Fruit fly (Drosophila melanogaster): ENCODE results near the gene tal-2A.

DNA sequence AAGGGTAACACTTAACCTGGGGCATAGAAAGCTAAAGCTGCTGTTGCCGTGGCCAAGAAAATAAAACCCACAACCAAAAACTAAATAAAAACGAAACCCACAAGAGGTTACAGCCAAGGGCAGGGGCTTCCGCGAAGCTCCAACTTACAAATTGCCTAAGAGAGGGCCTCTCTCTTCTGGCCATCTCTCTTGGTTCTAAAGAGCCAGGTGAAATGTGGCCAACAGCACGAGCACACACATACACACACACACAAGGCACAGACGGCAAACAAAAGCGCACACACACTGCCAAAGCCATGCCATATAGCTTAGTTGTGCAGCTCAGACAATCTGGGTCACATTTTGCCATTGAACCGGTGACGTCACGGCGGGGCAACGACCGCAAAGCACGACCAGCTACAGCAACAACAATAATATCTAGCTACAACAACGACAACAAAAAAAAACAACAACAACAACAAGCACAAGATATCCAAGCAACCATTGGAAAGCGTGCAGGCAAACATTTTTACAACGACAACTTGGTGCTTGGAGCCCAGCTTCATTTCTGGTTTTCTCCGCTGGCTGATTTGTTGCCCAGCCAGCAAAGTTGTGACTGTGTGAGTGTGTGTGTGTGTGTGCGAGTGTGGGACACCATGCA is 16.2 kb upstream of the tal-2A start:
- no peak for TF ChIP-seq CG8478 (optimal IDR thresholded peaks at IDR 0.05)
- no peak for TF ChIP-seq CTCF (optimal IDR thresholded peaks at IDR 0.05)

All from S2 (cell line).